Fruit fly (Drosophila melanogaster) Kc167 (cell line): ENCODE data around the gene Cyp28a5.

Experiments used
- Myc ChIP-seq: fragments of >200 bp; optimal IDR thresholded peaks from 2 replicates; lab custom pipeline; 2017; ENCODE audit warnings: missing external identifiers
- Sin3A ChIP-seq: fragments of >200 bp; optimal IDR thresholded peaks from 2 replicates; lab custom pipeline; 2018; ENCODE audit warnings: missing external identifiers
- h ChIP-seq: fragments of >200 bp; optimal IDR thresholded peaks from 3 replicates; lab custom pipeline; 2018; ENCODE audit warnings: missing external identifiers
- insv ChIP-seq: fragments of >200 bp; optimal IDR thresholded peaks from 3 replicates; lab custom pipeline; 2018; ENCODE audit warnings: missing external identifiers
- psq ChIP-seq: fragments of >200 bp; optimal IDR thresholded peaks from 2 replicates; lab custom pipeline; 2017; ENCODE audit warnings: missing external identifiers
- ttk ChIP-seq: sonication (Bioruptor generic); optimal IDR thresholded peaks from 2 replicates; lab custom pipeline; 2017; ENCODE audit warnings: missing external identifiers

The Cyp28a5 gene

dm6 chr2L:14012304-14013054, 35.4 kb downstream of the Cyp28a5 start, which contains the start of gene bgm:
Gene bgm (plus strand): TSS chr2L:14013004.
- no peak for TF ChIP-seq insv

dm6 chr2L:14013478-14013877, 36.4 kb downstream of the Cyp28a5 start:
- TF ChIP-seq psq (lab: Kevin White, UChicago), result no peak
- no peak for TF ChIP-seq Myc (lab: Kevin White, UChicago)
- TF ChIP-seq Sin3A (lab: Kevin White, UChicago), result no peak
- no peak for TF ChIP-seq insv
- no peak for TF ChIP-seq h (lab: Kevin White, UChicago)
- TF ChIP-seq ttk, result no peak

dm6 chr2L:14015109-14015508, 38.0 kb downstream of the Cyp28a5 start:
- TF ChIP-seq insv (no peak), Myc (lab: Kevin White, UChicago) (no peak), ttk (no peak), h (lab: Kevin White, UChicago) (no peak), Sin3A (lab: Kevin White, UChicago) (no peak), psq (lab: Kevin White, UChicago) (no peak)

- no peak for TF ChIP-seq Myc (lab: Kevin White, UChicago)
- TF ChIP-seq psq (lab: Kevin White, UChicago), result no peak
- no peak for TF ChIP-seq insv
- TF ChIP-seq Sin3A (lab: Kevin White, UChicago), result no peak
- no peak for TF ChIP-seq h (lab: Kevin White, UChicago)
- no peak for TF ChIP-seq ttk
Measured at dm6 chr2L:14019654-14020053, 42.6 kb downstream of the Cyp28a5 start.

- TF ChIP-seq Myc (lab: Kevin White, UChicago) (no peak), psq (lab: Kevin White, UChicago) (no peak), h (lab: Kevin White, UChicago) (no peak), ttk (no peak), insv (no peak), Sin3A (lab: Kevin White, UChicago) (no peak)
Measured at dm6 chr2L:14020108-14020507, 43.0 kb downstream of the Cyp28a5 start, which contains the start of gene NimC3. Gene NimC3 (minus strand): TSS chr2L:14020208.

- TF ChIP-seq ttk (no peak), insv (no peak), Myc (lab: Kevin White, UChicago) (no peak), h (lab: Kevin White, UChicago) (no peak), Sin3A (lab: Kevin White, UChicago) (no peak), psq (lab: Kevin White, UChicago) (no peak)
Measured at dm6 chr2L:14020545-14020874, 43.4 kb downstream of the Cyp28a5 start.

- TF ChIP-seq Myc (lab: Kevin White, UChicago), result no peak
- no peak for TF ChIP-seq insv
- no peak for TF ChIP-seq ttk
- no peak for TF ChIP-seq Sin3A (lab: Kevin White, UChicago)
- no peak for TF ChIP-seq h (lab: Kevin White, UChicago)
Measured at dm6 chr2L:14020875-14021643, 44.0 kb downstream of the Cyp28a5 start.

DNA sequence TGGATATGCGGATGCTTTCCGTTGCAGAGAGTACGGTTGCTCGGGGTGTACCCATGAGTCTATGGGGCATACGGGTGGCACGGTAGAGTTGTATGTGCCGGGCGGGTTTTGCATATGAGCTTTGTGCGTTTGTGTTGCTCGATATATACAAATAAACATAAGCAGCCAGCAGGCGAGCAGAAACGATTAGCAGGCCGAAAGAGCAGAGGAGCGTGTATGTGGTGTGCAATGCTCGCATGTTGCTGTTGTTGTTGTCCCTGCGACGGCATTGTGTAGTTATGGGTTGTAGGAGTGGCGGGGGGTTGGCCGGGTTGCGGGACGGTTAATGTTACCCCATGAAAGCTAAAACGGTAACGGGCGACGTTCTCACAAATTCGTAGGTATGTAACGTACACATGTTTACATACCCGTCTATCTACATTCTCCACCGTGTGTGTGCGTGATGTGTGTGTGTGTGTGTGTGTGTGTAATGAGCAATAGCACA, 44.6 kb downstream of the Cyp28a5 start:
- TF ChIP-seq h (lab: Kevin White, UChicago) (no peak), ttk (no peak), psq (lab: Kevin White, UChicago) (no peak), Myc (lab: Kevin White, UChicago) (no peak), insv (no peak), Sin3A (lab: Kevin White, UChicago) (no peak)

- no peak for TF ChIP-seq Sin3A (lab: Kevin White, UChicago)
Measured at dm6 chr2L:14022130-14022735, 45.1 kb downstream of the Cyp28a5 start.

DNA sequence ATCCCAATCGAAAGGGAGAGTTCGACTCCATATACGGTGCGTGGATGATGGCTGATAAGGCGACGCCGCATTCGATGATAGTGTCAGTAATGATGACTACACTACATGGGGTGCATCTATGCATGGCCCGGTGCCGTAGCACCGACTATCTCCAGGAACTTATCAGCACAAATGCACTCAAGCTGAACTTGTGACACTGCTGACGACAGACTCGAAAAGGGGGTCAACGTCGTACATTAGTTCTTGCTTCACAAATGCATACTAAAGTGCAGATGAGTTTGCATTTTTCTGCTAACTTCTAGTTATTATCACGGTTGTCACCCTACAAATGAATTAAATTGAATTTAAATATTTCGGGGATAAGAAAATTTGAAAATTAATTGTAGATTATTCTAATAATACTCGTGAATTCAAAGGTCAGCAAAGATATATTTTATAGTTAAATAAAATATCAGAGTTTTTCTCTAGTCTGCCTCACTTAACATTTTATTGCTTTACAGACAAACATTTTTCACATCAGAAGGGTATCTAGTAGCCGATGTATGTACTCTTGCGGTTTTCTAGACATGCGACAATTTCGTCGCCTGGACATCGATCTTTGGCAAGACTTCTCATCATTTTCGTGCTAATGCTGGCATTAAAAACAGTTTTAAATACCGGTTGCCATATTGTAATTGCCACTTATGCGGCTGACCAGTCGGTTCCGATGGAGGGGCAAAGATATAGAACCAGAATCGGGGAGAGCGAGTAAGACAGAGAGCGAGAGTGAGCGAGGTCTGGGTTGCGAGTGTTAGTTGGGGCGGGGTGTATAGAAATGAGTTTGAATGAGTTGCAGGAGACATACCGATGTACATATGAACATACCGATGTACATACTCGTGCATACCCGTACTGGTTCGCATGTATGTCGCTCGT, 46.3 kb downstream of the Cyp28a5 start:
- TF ChIP-seq Myc (lab: Kevin White, UChicago), result no peak
- no peak for TF ChIP-seq insv
- TF ChIP-seq ttk, result no peak
- no peak for TF ChIP-seq h (lab: Kevin White, UChicago)
- no peak for TF ChIP-seq Sin3A (lab: Kevin White, UChicago)
- TF ChIP-seq psq (lab: Kevin White, UChicago), result no peak

DNA sequence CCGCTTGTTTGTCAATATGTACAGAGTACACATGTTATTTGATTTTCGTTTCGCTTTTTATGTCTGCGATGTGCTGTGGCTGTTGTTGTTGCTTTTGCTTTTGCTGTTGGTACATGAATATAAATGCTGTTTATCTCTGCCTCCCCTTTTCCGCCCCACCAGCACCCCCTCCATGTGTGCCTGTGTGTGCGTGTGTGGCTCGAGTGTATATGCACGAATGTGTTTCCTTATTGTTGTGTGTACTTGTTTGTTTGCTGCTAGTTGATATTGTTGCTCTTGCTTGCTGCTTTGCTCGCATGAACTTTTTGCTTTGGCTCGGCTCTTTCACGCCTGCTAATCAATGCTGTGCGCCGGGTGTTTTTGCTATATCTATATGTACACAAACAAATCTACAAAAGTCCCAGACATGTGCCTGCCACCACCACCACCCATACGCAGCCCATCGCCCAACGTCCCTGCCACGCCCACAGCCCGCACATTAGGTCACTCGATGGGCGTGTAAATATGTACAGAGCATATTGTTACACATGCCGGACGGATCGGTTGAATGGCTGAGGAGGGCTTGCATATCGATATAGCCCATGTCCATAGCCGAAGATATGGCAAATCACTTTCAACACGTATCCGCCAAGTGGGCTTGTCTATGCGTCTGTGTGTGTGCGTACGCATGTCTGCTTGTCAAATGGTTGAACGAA, 47.1 kb downstream of the Cyp28a5 start:
- TF ChIP-seq Myc (lab: Kevin White, UChicago) (no peak), psq (lab: Kevin White, UChicago) (no peak), ttk (no peak), insv (no peak), h (lab: Kevin White, UChicago) (no peak), Sin3A (lab: Kevin White, UChicago) (no peak)
